Worm (Caenorhabditis elegans): Measurements from ENCODE around the gene C44H4.6.

C44H4.6 gene

ce11 chrX:14637445-14637844, 38.3 kb upstream of the C44H4.6 start:
- TF ChIP-seq F37D6.2 (tag; optimal IDR thresholded peaks at IDR 0.05) (no peak), snpc-4 (tag; optimal IDR thresholded peaks at IDR 0.05) (peak; percentile 26), egl-43 (GFP tag; IDR thresholded peaks at IDR 0.05) (0 out of 2 replicates have a peak, but pooled peaks have one; percentile 48), dmd-6 (GFP tag; IDR thresholded peaks at IDR 0.05) (no peak), nhr-41 (GFP tag; IDR thresholded peaks at IDR 0.05) (no peak), mxl-3 (GFP tag; optimal IDR thresholded peaks at IDR 0.05) (no peak), daf-19 (GFP tag; conservative IDR thresholded peaks at IDR 0.05) (no peak), D1046.2 (GFP tag; IDR thresholded peaks at IDR 0.05) (0 out of 2 replicates have a peak, but pooled peaks have one; percentile 30)

- TF ChIP-seq dmd-6 (GFP tag; IDR thresholded peaks at IDR 0.05) (0 out of 2 replicates have a peak, but pooled peaks have one; percentile 14), jun-1 (tag; optimal IDR thresholded peaks at IDR 0.05) (no peak), dmd-8 (GFP tag; IDR thresholded peaks at IDR 0.05) (no peak), aha-1 (tag) (peak; percentile 93), F26F4.8 (GFP tag; conservative IDR thresholded peaks at IDR 0.05) (no peak), ctbp-1 (GFP tag; IDR thresholded peaks at IDR 0.05) (peak; percentile 68; the same call in 1 of the 2 replicates), set-16 (GFP tag; IDR thresholded peaks at IDR 0.05) (peak; percentile 86), zip-11 (GFP tag; IDR thresholded peaks at IDR 0.05) (no peak), ceh-44 (GFP tag; IDR thresholded peaks at IDR 0.05) (no peak), spr-1 (tag; optimal IDR thresholded peaks at IDR 0.05) (no peak), T26A8.4 (GFP tag; IDR thresholded peaks at IDR 0.05) (no peak), rbr-2 (tag; optimal IDR thresholded peaks at IDR 0.05) (no peak), php-3 (GFP tag; IDR thresholded peaks at IDR 0.05) (no peak), hlh-30 (tag; optimal IDR thresholded peaks at IDR 0.05; ENCODE audit: insufficient read depth) (no peak), egl-43 (GFP tag; IDR thresholded peaks at IDR 0.05) (peak; percentile 72; the same call in 1 of the 2 replicates), mdt-29 (GFP tag; IDR thresholded peaks at IDR 0.05) (no peak), zfp-3 (GFP tag; conservative IDR thresholded peaks at IDR 0.05) (no peak), madf-9 (GFP tag; conservative IDR thresholded peaks at IDR 0.05) (no peak), lsy-2 (tag; optimal IDR thresholded peaks at IDR 0.05) (peak in 1 of 2 experiments; percentile 46), mep-1 (tag; optimal IDR thresholded peaks at IDR 0.05) (peak; percentile 28), Y75B8A.6 (GFP tag; IDR thresholded peaks at IDR 0.05) (no peak), duxl-1 (tag; optimal IDR thresholded peaks at IDR 0.05; ENCODE audit: poor library complexity) (no peak), unc-62 (GFP tag; optimal IDR thresholded peaks at IDR 0.05 in 1 of 2) (peak in 1 of 2 experiments; percentile 62), unc-62 (tag; optimal IDR thresholded peaks at IDR 0.05) (no peak), hmg-1.1 (GFP tag; IDR thresholded peaks at IDR 0.05) (0 out of 2 replicates have a peak, but pooled peaks have one; percentile 44), Y48G9A.11 (GFP tag; IDR thresholded peaks at IDR 0.05) (no peak), hif-1 (tag; optimal IDR thresholded peaks at IDR 0.05) (peak in 1 of 2 experiments; percentile 34)
Observed at ce11 chrX:14636712-14637111, 37.6 kb upstream of the C44H4.6 start.

DNA sequence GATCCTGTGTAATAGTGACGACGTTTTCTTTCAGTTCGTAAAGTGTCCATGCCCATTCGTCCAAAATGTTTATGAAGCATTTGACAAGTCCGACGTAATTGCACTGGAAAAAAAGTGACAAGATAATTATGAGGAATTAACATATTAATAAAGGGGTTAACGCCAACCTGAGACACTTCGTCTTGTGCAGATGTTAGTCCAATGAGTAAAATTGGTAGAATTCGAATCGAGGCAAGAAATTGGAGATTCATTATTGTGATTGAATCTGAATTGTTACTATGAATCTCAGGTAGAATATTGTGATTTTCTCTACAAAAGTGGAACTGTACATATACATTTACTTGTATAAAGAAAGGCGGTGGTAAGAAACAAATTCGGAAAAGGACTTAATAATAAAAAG, 37.0 kb upstream of the C44H4.6 start, which contains the start of gene F54E4.3:
Gene F54E4.3, minus strand, starts transcription at position 265 of the 400 bp plus-strand sequence.
- TF ChIP-seq dve-1 (tag; optimal IDR thresholded peaks at IDR 0.05; ENCODE audit: insufficient read depth) (no peak), unc-62 (GFP tag; optimal IDR thresholded peaks at IDR 0.05 in 1 of 2) (peak in 1 of 2 experiments; percentile 95), unc-62 (tag; optimal IDR thresholded peaks at IDR 0.05) (no peak)

DNA sequence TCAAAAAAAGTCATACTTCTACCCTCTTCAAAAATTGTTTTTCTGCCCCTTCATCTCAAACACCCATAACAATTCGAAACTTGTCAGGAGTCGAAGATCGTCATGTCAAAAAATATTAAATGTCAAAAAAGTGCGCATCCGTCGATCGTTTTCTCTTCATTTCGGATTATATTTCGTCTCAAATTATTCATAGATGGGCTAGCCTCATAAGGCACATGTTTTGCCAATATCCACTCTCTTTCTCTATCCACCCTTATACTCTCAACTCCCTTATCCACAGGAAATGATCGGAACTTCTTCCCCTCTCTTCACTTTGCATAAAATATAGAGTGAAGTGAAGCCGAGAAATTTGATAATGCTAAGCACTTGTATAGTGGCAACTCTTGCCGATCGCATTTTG, 34.5 kb upstream of the C44H4.6 start:
- no peak for TF ChIP-seq arid-1 (GFP tag; conservative IDR thresholded peaks at IDR 0.05)
- TF ChIP-seq nhr-48 (tag; optimal IDR thresholded peaks at IDR 0.05): no peak
- TF ChIP-seq ZK546.5 (tag; optimal IDR thresholded peaks at IDR 0.05): no peak
- TF ChIP-seq fkh-10 (GFP tag; optimal IDR thresholded peaks at IDR 0.05): peak; percentile 27
- TF ChIP-seq lin-38 (GFP tag; IDR thresholded peaks at IDR 0.05): no peak
- no peak for TF ChIP-seq dpl-1 (GFP tag; optimal IDR thresholded peaks at IDR 0.05)
- TF ChIP-seq saeg-2 (GFP tag; IDR thresholded peaks at IDR 0.05): no peak
- no peak for TF ChIP-seq ceh-28 (tag; optimal IDR thresholded peaks at IDR 0.05)
- no peak for TF ChIP-seq daf-8 (GFP tag; IDR thresholded peaks at IDR 0.05)
- no peak for TF ChIP-seq dmd-9 (GFP tag; IDR thresholded peaks at IDR 0.05)
- TF ChIP-seq F49E8.2 (tag; optimal IDR thresholded peaks at IDR 0.05; ENCODE audit: borderline replicate concordance): no peak
- TF ChIP-seq unc-62 (GFP tag; optimal IDR thresholded peaks at IDR 0.05 in 1 of 2): peak in 1 of 2 experiments; percentile 98
- no peak for TF ChIP-seq unc-62 (tag; optimal IDR thresholded peaks at IDR 0.05)
- no peak for TF ChIP-seq Y75B8A.6 (GFP tag; IDR thresholded peaks at IDR 0.05)
- TF ChIP-seq lim-7 (GFP tag; IDR thresholded peaks at IDR 0.05): no peak
